Fruit fly (Drosophila melanogaster) whole organism, wandering third instar larva: ENCODE data around the gene lft.

Experiments used
- CrebA ChIP-seq: fragments of 200-800 bp; sonication (Bioruptor generic); optimal IDR thresholded peaks from 2 replicates; lab custom pipeline; 2016; ENCODE audit warnings: missing biosample characterization, mild to moderate bottlenecking, missing genetic modification characterization, borderline replicate concordance
- Hr83 ChIP-seq: fragments of 200-300 bp; sonication (Bioruptor generic); optimal IDR thresholded peaks from 2 replicates; lab custom pipeline; 2016; ENCODE audit warnings: missing biosample characterization, mild to moderate bottlenecking, missing genetic modification characterization, moderate library complexity; ENCODE audit not compliant: poor library complexity, severe bottlenecking
- br ChIP-seq: fragments of 200-800 bp; sonication (Bioruptor generic); optimal IDR thresholded peaks from 2 replicates; lab custom pipeline; 2016; ENCODE audit warnings: missing biosample characterization, missing genetic modification characterization
- dmrt93B ChIP-seq: fragments of 200-800 bp; sonication (Bioruptor generic); optimal IDR thresholded peaks from 2 replicates; lab custom pipeline; 2018; ENCODE audit warnings: missing biosample characterization, mild to moderate bottlenecking, missing genetic modification characterization
- lola ChIP-seq: fragments of >200 bp; optimal IDR thresholded peaks from 2 replicates; lab custom pipeline; 2017; ENCODE audit warnings: missing biosample characterization, missing genetic modification characterization
- psq ChIP-seq: fragments of 200-800 bp; sonication (Bioruptor generic); optimal IDR thresholded peaks from 3 replicates; lab custom pipeline; 2017; ENCODE audit warnings: missing biosample characterization, mild to moderate bottlenecking, missing genetic modification characterization, moderate library complexity
- usp ChIP-seq: fragments of >200 bp; optimal IDR thresholded peaks from 2 replicates; lab custom pipeline; 2017; ENCODE audit warnings: missing biosample characterization, missing genetic modification characterization

- TF ChIP-seq br (GFP tag; lab: Kevin White, UChicago) = no peak
- no peak for TF ChIP-seq lola (GFP tag; lab: Kevin White, UChicago)
- no peak for TF ChIP-seq psq (GFP tag; lab: Kevin White, UChicago)
- TF ChIP-seq CrebA (GFP tag; lab: Kevin White, UChicago) = no peak
- no peak for TF ChIP-seq Hr83
- no peak for TF ChIP-seq dmrt93B (GFP tag; lab: Kevin White, UChicago)
- no peak for TF ChIP-seq usp
These were observed 31.6 kb downstream of the lft start, which contains the start of gene Mdh1 for dm6 chr2L:10395642-10396487.
